Worm (Caenorhabditis elegans): ENCODE data around the gene B0416.3.

Gene B0416.3

DNA sequence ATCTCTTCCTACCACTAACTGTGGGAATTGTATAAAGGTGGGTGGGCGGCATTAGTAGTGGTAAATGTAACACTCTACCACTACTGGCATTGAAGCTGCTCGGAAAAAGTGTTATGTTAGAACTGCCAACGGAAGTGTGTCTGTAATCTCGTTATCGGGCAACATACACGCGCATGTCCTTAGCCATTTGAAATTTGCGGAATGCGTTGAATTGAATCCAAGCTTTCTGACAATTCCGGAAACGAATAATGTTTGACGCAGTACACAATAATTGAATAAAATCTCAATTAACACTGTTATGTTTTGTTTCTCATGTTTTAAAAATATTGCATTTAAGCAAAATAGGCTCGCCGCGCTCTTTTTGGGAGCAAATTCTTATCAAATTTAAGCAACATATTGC is 33.5 kb downstream of the B0416.3 start:
- TF ChIP-seq ztf-16 (tag; optimal IDR thresholded peaks at IDR 0.05) (no peak), unc-42 (tag; optimal IDR thresholded peaks at IDR 0.05) (peak; percentile 84)

DNA sequence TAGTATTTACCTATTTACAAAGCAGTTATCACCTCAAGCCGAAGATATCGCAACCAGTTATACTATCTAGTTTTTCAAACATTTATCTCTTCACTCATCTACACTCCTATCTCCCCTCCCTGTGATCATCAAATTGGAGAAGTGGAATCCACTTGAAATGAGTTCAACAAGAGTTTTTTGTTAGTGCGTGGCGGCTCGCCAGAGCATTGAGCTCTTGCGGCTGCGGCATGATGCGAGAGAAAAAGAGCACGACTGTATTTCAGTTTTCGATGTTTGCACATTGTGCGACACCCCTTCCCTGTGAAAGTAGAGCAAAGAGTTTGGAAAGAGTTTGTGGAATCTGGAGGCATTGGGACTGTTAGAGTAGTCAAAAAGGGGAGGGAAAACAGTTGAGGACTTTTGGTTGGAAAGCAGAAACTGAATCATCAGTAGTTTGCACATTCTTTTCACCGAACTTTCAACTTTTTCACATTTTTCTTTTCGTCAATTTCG is 39.3 kb downstream of the B0416.3 start, which contains the start of gene T20B5.2:
TSS of gene T20B5.2 (plus strand) at position 442 of the 492 bp plus-strand sequence.
- TF ChIP-seq pat-9 (tag; optimal IDR thresholded peaks at IDR 0.05) (no peak), dve-1 (tag; optimal IDR thresholded peaks at IDR 0.05) (no peak), rnt-1 (tag; optimal IDR thresholded peaks at IDR 0.05) (no peak)

DNA sequence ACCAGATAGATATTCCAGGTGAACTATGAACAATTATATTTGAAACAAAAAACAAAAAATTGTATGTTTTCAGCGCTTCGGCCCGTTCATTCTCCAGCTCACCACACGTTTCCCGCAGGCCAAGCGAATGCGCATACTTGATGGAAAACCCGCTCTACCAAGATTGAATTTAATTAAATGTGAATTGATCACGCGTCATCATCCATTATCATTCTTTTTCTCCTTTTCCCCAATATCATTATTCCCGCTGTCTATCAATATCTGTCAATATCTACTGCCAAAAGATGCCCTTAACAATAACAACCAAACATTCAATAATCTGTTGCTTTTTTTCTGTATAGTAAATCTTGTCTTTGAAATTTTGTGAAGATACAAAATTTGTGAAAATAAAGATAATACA is 44.8 kb downstream of the B0416.3 start:
- no peak for TF ChIP-seq nfya-1 (tag; optimal IDR thresholded peaks at IDR 0.05)
- TF ChIP-seq ceh-30 (tag; optimal IDR thresholded peaks at IDR 0.05): no peak
- TF ChIP-seq hlh-30 (tag; optimal IDR thresholded peaks at IDR 0.05; ENCODE audit: insufficient read depth): no peak
- TF ChIP-seq ahr-1 (tag; optimal IDR thresholded peaks at IDR 0.05): no peak
- TF ChIP-seq gmeb-2 (tag; optimal IDR thresholded peaks at IDR 0.05): no peak
- no peak for TF ChIP-seq pax-1 (tag; optimal IDR thresholded peaks at IDR 0.05)
- no peak for TF ChIP-seq hlh-15 (tag; optimal IDR thresholded peaks at IDR 0.05)
- no peak for TF ChIP-seq sox-2 (GFP tag; IDR thresholded peaks at IDR 0.05)
- TF ChIP-seq hlh-8 (tag; optimal IDR thresholded peaks at IDR 0.05): no peak
- no peak for TF ChIP-seq unc-3 (GFP tag; conservative IDR thresholded peaks at IDR 0.05)
- no peak for TF ChIP-seq unc-3 (tag; optimal IDR thresholded peaks at IDR 0.05)
- TF ChIP-seq pha-2 (tag; optimal IDR thresholded peaks at IDR 0.05): no peak
- no peak for TF ChIP-seq dve-1 (tag; optimal IDR thresholded peaks at IDR 0.05)
- no peak for TF ChIP-seq ets-4 (tag; optimal IDR thresholded peaks at IDR 0.05)
- no peak for TF ChIP-seq odd-2 (tag; optimal IDR thresholded peaks at IDR 0.05)
- TF ChIP-seq ceh-48 (tag; optimal IDR thresholded peaks at IDR 0.05): no peak
- TF ChIP-seq pros-1 (tag; optimal IDR thresholded peaks at IDR 0.05): no peak
- no peak for TF ChIP-seq K02D7.2 (tag; optimal IDR thresholded peaks at IDR 0.05)
- TF ChIP-seq fkh-10 (GFP tag; optimal IDR thresholded peaks at IDR 0.05): no peak
- TF ChIP-seq elt-4 (tag; optimal IDR thresholded peaks at IDR 0.05): no peak
- no peak for TF ChIP-seq ceh-14 (tag; optimal IDR thresholded peaks at IDR 0.05)

DNA sequence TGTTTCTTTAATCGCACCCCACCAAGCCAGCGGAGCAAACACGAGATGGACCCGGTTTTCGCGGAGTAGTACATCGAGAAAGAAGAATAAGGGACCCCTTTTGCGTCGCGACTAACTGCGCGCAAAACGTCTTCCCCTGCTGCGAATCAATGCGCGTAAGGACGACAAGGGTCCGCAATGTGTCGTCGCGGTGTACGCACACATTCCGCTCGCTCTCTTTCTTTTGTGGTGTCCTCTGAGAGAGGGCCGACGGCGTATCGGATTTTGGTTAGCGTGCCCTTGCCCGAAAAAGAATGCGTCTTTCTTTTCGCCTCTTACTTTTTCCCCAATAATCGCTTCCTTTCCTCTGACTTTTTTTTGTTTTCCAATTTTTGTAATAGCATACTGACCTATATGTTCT is 46.4 kb downstream of the B0416.3 start:
- TF ChIP-seq ceh-9 (tag; optimal IDR thresholded peaks at IDR 0.05) (no peak), sdc-2 (tag; optimal IDR thresholded peaks at IDR 0.05) (peak; percentile 87), hlh-30 (tag; optimal IDR thresholded peaks at IDR 0.05; ENCODE audit: insufficient read depth) (peak; percentile 57), elt-2 (tag; optimal IDR thresholded peaks at IDR 0.05) (peak; percentile 20), ceh-34 (tag; optimal IDR thresholded peaks at IDR 0.05) (peak; percentile 86), ceh-24 (tag; optimal IDR thresholded peaks at IDR 0.05) (no peak), ceh-31 (tag; optimal IDR thresholded peaks at IDR 0.05) (peak; percentile 89), unc-42 (tag; optimal IDR thresholded peaks at IDR 0.05) (peak; percentile 90), lim-6 (tag; optimal IDR thresholded peaks at IDR 0.05) (peak; percentile 28), eyg-1 (tag; optimal IDR thresholded peaks at IDR 0.05) (no peak), ceh-14 (tag; optimal IDR thresholded peaks at IDR 0.05) (peak; percentile 35), ceh-48 (tag; optimal IDR thresholded peaks at IDR 0.05) (peak; percentile 81), nfya-1 (tag; optimal IDR thresholded peaks at IDR 0.05) (peak; percentile 75), unc-86 (tag; optimal IDR thresholded peaks at IDR 0.05) (peak; percentile 47), unc-55 (GFP tag; optimal IDR thresholded peaks at IDR 0.05) (peak; percentile 75), ceh-6 (GFP tag; optimal IDR thresholded peaks at IDR 0.05) (no peak), ttx-3 (tag; optimal IDR thresholded peaks at IDR 0.05) (no peak), pqm-1 (tag; optimal IDR thresholded peaks at IDR 0.05) (peak; percentile 3), dve-1 (tag; optimal IDR thresholded peaks at IDR 0.05) (no peak), tbx-2 (tag; optimal IDR thresholded peaks at IDR 0.05) (peak; percentile 86), hlh-8 (tag; optimal IDR thresholded peaks at IDR 0.05) (peak; percentile 13), lin-11 (tag; optimal IDR thresholded peaks at IDR 0.05) (no peak), sox-2 (GFP tag; IDR thresholded peaks at IDR 0.05) (no peak), ceh-18 (tag; optimal IDR thresholded peaks at IDR 0.05) (peak; percentile 33), C08G9.2 (tag; optimal IDR thresholded peaks at IDR 0.05) (peak; percentile 25), madf-2 (tag; optimal IDR thresholded peaks at IDR 0.05) (peak; percentile 22), pros-1 (tag; optimal IDR thresholded peaks at IDR 0.05) (peak; percentile 62), pag-3 (tag; optimal IDR thresholded peaks at IDR 0.05; ENCODE audit: borderline replicate concordance) (no peak), ref-2 (tag; optimal IDR thresholded peaks at IDR 0.05) (peak; percentile 84), fkh-10 (GFP tag; optimal IDR thresholded peaks at IDR 0.05) (peak; percentile 55), rnt-1 (tag; optimal IDR thresholded peaks at IDR 0.05) (peak; percentile 55), dmd-4 (tag; optimal IDR thresholded peaks at IDR 0.05; ENCODE audit: borderline replicate concordance) (no peak)
